Worm (Caenorhabditis elegans): ENCODE data around the gene ncr-2.

ncr-2 gene

ce11 chrIII:8300860-8301396, 42.8 kb downstream of the ncr-2 start:
- TF ChIP-seq scrt-1 (GFP tag; IDR thresholded peaks at IDR 0.05) (no peak), ets-7 (tag; optimal IDR thresholded peaks at IDR 0.05) (no peak), ceh-13 (GFP tag; optimal IDR thresholded peaks at IDR 0.05) (no peak), hnd-1 (tag; optimal IDR thresholded peaks at IDR 0.05) (no peak), hmg-4 (GFP tag; optimal IDR thresholded peaks at IDR 0.05) (no peak), tra-4 (tag; optimal IDR thresholded peaks at IDR 0.05) (no peak), pes-1 (GFP tag; IDR thresholded peaks at IDR 0.05) (no peak), aly-1 (tag; optimal IDR thresholded peaks at IDR 0.05) (no peak), hmbx-1 (tag; optimal IDR thresholded peaks at IDR 0.05) (no peak)

ce11 chrIII:8303440-8303839, 45.3 kb downstream of the ncr-2 start:
- TF ChIP-seq sea-1 (GFP tag; conservative IDR thresholded peaks at IDR 0.05) (no peak), hnd-1 (tag; optimal IDR thresholded peaks at IDR 0.05) (no peak), scrt-1 (GFP tag; IDR thresholded peaks at IDR 0.05) (no peak), hmg-4 (GFP tag; optimal IDR thresholded peaks at IDR 0.05) (no peak), B0310.2 (tag; optimal IDR thresholded peaks at IDR 0.05) (no peak), hmbx-1 (tag; optimal IDR thresholded peaks at IDR 0.05) (no peak), pes-1 (GFP tag; IDR thresholded peaks at IDR 0.05) (no peak), F13C5.2 (tag; optimal IDR thresholded peaks at IDR 0.05) (no peak), flt-1 (GFP tag; IDR thresholded peaks at IDR 0.05) (no peak), ets-7 (tag; optimal IDR thresholded peaks at IDR 0.05) (no peak), tra-4 (tag; optimal IDR thresholded peaks at IDR 0.05) (no peak)

ce11 chrIII:8305304-8305703, 47.2 kb downstream of the ncr-2 start:
- TF ChIP-seq tra-4 (tag; optimal IDR thresholded peaks at IDR 0.05) (no peak), flt-1 (GFP tag; IDR thresholded peaks at IDR 0.05) (no peak), aly-1 (tag; optimal IDR thresholded peaks at IDR 0.05) (no peak), sea-1 (GFP tag; conservative IDR thresholded peaks at IDR 0.05) (no peak), ceh-36 (tag; optimal IDR thresholded peaks at IDR 0.05) (no peak), ceh-13 (GFP tag; optimal IDR thresholded peaks at IDR 0.05) (no peak), scrt-1 (GFP tag; IDR thresholded peaks at IDR 0.05) (no peak), ama-1 (optimal IDR thresholded peaks at IDR 0.05) (no peak), ets-7 (tag; optimal IDR thresholded peaks at IDR 0.05) (no peak), F13C5.2 (tag; optimal IDR thresholded peaks at IDR 0.05) (no peak), tbx-37 (GFP tag; conservative IDR thresholded peaks at IDR 0.05) (no peak), B0310.2 (tag; optimal IDR thresholded peaks at IDR 0.05) (no peak), hmbx-1 (tag; optimal IDR thresholded peaks at IDR 0.05) (no peak), hmg-4 (GFP tag; optimal IDR thresholded peaks at IDR 0.05) (no peak), pes-1 (GFP tag; IDR thresholded peaks at IDR 0.05) (no peak), tbx-11 (GFP tag; IDR thresholded peaks at IDR 0.05) (no peak), hnd-1 (tag; optimal IDR thresholded peaks at IDR 0.05) (no peak)

DNA sequence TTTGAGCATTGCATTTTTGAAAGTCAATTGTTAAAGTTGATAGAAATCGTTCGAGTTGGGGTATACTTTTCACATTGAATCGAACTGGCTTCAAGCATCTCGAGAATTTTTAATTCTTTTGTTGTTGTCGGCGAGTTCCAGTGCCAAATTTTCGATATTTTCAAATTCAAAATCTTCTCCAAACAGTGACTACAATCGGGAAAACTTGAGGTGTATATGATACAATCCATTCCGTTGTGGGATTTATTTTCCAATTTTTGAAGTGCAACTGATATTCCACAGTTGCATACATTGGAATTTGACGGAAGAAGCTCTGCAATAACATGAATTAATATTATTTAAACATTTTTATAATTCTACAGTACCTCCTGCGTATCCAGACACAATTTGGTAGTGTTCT, 47.7 kb downstream of the ncr-2 start:
- TF ChIP-seq aly-1 (tag; optimal IDR thresholded peaks at IDR 0.05): no peak
- TF ChIP-seq F13C5.2 (tag; optimal IDR thresholded peaks at IDR 0.05): no peak
- no peak for TF ChIP-seq tbx-37 (GFP tag; conservative IDR thresholded peaks at IDR 0.05)
- TF ChIP-seq hmbx-1 (tag; optimal IDR thresholded peaks at IDR 0.05): no peak
- TF ChIP-seq pes-1 (GFP tag; IDR thresholded peaks at IDR 0.05): no peak
- TF ChIP-seq sea-1 (GFP tag; conservative IDR thresholded peaks at IDR 0.05): no peak
- TF ChIP-seq ceh-36 (tag; optimal IDR thresholded peaks at IDR 0.05): no peak
- TF ChIP-seq ets-7 (tag; optimal IDR thresholded peaks at IDR 0.05): no peak
- TF ChIP-seq ama-1 (optimal IDR thresholded peaks at IDR 0.05): no peak
- TF ChIP-seq flt-1 (GFP tag; IDR thresholded peaks at IDR 0.05): no peak
- TF ChIP-seq tra-4 (tag; optimal IDR thresholded peaks at IDR 0.05): no peak
- TF ChIP-seq scrt-1 (GFP tag; IDR thresholded peaks at IDR 0.05): no peak
- no peak for TF ChIP-seq ceh-13 (GFP tag; optimal IDR thresholded peaks at IDR 0.05)
- TF ChIP-seq B0310.2 (tag; optimal IDR thresholded peaks at IDR 0.05): no peak
- no peak for TF ChIP-seq tbx-11 (GFP tag; IDR thresholded peaks at IDR 0.05)
- no peak for TF ChIP-seq hnd-1 (tag; optimal IDR thresholded peaks at IDR 0.05)
- no peak for TF ChIP-seq hmg-4 (GFP tag; optimal IDR thresholded peaks at IDR 0.05)

DNA sequence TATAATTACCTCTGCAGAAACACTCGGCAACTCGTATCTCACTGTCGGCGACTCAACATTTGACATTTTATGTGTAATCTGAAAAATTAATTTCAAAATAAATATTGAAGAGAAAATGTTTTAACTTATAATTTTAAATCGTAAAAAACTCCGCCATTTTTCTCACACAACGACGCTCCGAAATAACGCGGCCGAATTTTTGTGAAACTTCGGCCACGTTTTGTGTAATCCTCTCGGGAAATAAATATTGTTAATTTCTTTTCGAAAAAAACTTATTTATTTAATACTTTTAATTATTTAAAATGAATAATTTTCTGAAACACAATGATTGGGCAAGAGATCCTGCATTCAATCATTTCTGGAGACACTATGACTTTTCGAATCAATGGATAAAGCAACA, 49.2 kb downstream of the ncr-2 start, which contains the start of the genes F10E9.7 and F10E9.5:
Gene F10E9.7, minus strand, starts transcription at position 86 of the 400 bp plus-strand sequence.
Gene F10E9.5, plus strand, starts transcription at position 237 of the 400 bp plus-strand sequence.
- no peak for TF ChIP-seq flt-1 (GFP tag; IDR thresholded peaks at IDR 0.05)
- TF ChIP-seq pes-1 (GFP tag; IDR thresholded peaks at IDR 0.05): peak; percentile 75
- no peak for TF ChIP-seq scrt-1 (GFP tag; IDR thresholded peaks at IDR 0.05)
- no peak for TF ChIP-seq tra-4 (tag; optimal IDR thresholded peaks at IDR 0.05)
- TF ChIP-seq hmg-4 (GFP tag; optimal IDR thresholded peaks at IDR 0.05): no peak
- peak; percentile 93 for TF ChIP-seq tbx-37 (GFP tag; conservative IDR thresholded peaks at IDR 0.05)

ce11 chrIII:8308238-8308637, 50.1 kb downstream of the ncr-2 start, which contains the start of gene F10E9.4:
Gene F10E9.4 (plus strand): TSS chrIII:8308538.
- TF ChIP-seq ets-7 (tag; optimal IDR thresholded peaks at IDR 0.05): no peak
- no peak for TF ChIP-seq B0310.2 (tag; optimal IDR thresholded peaks at IDR 0.05)
- TF ChIP-seq tbx-37 (GFP tag; conservative IDR thresholded peaks at IDR 0.05): no peak
- TF ChIP-seq F13C5.2 (tag; optimal IDR thresholded peaks at IDR 0.05): no peak
- no peak for TF ChIP-seq tra-4 (tag; optimal IDR thresholded peaks at IDR 0.05)
- no peak for TF ChIP-seq sea-1 (GFP tag; conservative IDR thresholded peaks at IDR 0.05)
- no peak for TF ChIP-seq flt-1 (GFP tag; IDR thresholded peaks at IDR 0.05)
- no peak for TF ChIP-seq hnd-1 (tag; optimal IDR thresholded peaks at IDR 0.05)
- no peak for TF ChIP-seq hmbx-1 (tag; optimal IDR thresholded peaks at IDR 0.05)
- TF ChIP-seq ceh-36 (tag; optimal IDR thresholded peaks at IDR 0.05): no peak

DNA sequence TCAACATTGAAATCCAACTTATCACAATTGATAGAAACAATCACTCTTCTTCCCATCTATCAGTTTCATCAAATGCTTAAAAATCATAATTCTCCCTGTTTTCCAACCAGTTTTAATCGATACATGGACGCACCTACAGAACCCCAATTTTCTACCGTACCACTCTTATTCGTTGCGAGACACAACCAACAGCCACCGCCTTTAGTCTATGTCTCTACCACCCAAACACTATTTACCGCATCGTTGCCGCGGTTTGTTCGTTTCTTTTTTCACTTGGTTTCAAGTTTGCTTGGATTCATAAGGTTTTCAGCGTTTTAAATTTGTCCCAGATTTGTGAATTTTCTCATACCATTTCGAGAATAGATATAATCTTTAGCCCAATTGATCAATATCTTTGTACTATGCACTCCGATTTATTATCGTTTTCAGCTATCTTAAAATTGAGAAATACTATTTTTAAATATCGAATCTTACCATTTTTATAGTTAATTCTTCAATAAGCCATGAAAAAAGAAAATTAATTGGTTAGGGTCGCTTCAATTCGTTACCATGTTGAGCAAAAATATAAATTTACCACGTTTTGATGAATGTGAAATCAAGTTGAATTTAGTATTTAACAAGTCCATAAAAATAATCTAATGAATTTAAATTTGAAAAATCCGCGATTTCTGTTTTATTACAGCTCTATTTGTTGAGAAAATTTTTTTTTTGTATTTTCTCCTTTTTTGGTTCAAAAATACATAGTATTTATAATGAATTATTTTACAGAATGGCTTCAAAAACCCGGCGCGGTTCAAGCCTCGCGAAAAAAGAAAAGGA, 52.3 kb downstream of the ncr-2 start, which contains the start of gene F10E9.3:
Gene F10E9.3, plus strand, starts transcription at position 769 of the 819 bp plus-strand sequence.
- TF ChIP-seq scrt-1 (GFP tag; IDR thresholded peaks at IDR 0.05): no peak
